Worm (Caenorhabditis elegans) whole organism, L3 larva: ENCODE results near the gene old-1.

Source experiments
- ceh-28 ChIP-seq: fragments of 150-350 bp; optimal IDR thresholded peaks from 2 replicates; lab custom pipeline; 2014; ENCODE audit warnings: missing biosample characterization, missing genetic modification reagents, missing genetic modification characterization
- tbx-2 ChIP-seq: sonication (generic microtip); optimal IDR thresholded peaks from 2 replicates; lab custom pipeline; 2016; ENCODE audit warnings: mild to moderate bottlenecking, missing genetic modification characterization, missing compliant biosample characterization

ce11 chrII:9838260-9838935 lies 30.1 kb downstream of the old-1 start, which contains the start of gene arrd-4:
- TF ChIP-seq ceh-28 (tag; lab: Kevin White, UChicago) (no peak), tbx-2 (tag; lab: Kevin White, UChicago) (no peak)
